Fruit fly (Drosophila melanogaster) whole organism, wandering third instar larva: Measurements from ENCODE around the gene CG13300.

Experiments
- Abd-B ChIP-seq: fragments of >200 bp; optimal IDR thresholded peaks from 2 replicates; lab custom pipeline; 2017; ENCODE audit warnings: missing biosample characterization, missing genetic modification characterization
- CG32264 ChIP-seq: fragments of 200-800 bp; sonication (Bioruptor generic); optimal IDR thresholded peaks from 2 replicates; lab custom pipeline; 2016; ENCODE audit warnings: missing biosample characterization, missing genetic modification characterization
- CG9705 ChIP-seq: fragments of 200-800 bp; sonication (Bioruptor generic); optimal IDR thresholded peaks from 2 replicates; lab custom pipeline; 2018; ENCODE audit warnings: missing biosample characterization, mild to moderate bottlenecking, missing genetic modification characterization
- CrebA ChIP-seq: fragments of 200-800 bp; sonication (Bioruptor generic); optimal IDR thresholded peaks from 2 replicates; lab custom pipeline; 2016; ENCODE audit warnings: missing biosample characterization, mild to moderate bottlenecking, missing genetic modification characterization, borderline replicate concordance
- Dif ChIP-seq: fragments of 200-275, 200-300 bp; sonication (Bioruptor generic); optimal IDR thresholded peaks from 2 replicates; lab custom pipeline; 2018; ENCODE audit warnings: missing biosample characterization, missing genetic modification characterization; ENCODE audit not compliant: partially characterized antibody
- GATAd ChIP-seq: sonication (Bioruptor generic); optimal IDR thresholded peaks from 2 replicates; lab custom pipeline; 2016; ENCODE audit warnings: missing biosample characterization, missing genetic modification characterization
- HLH106 ChIP-seq: fragments of 200-800 bp; optimal IDR thresholded peaks from 3 replicates; lab custom pipeline; 2019; ENCODE audit warnings: missing biosample characterization, mild to moderate bottlenecking, missing genetic modification characterization, moderate library complexity
- Hnf4 ChIP-seq: fragments of 200-800 bp; sonication (Bioruptor generic); optimal IDR thresholded peaks from 2 replicates; lab custom pipeline; 2016; ENCODE audit warnings: missing biosample characterization, mild to moderate bottlenecking, missing genetic modification characterization
- Hr83 ChIP-seq: fragments of 200-300 bp; sonication (Bioruptor generic); optimal IDR thresholded peaks from 2 replicates; lab custom pipeline; 2016; ENCODE audit warnings: missing biosample characterization, mild to moderate bottlenecking, missing genetic modification characterization, moderate library complexity; ENCODE audit not compliant: poor library complexity, severe bottlenecking
- Jra ChIP-seq: sonication (Bioruptor generic); optimal IDR thresholded peaks from 2 replicates; lab custom pipeline; 2016; ENCODE audit warnings: missing biosample characterization, missing genetic modification characterization
- Mio ChIP-seq: sonication (Bioruptor generic); optimal IDR thresholded peaks from 2 replicates; lab custom pipeline; 2016; ENCODE audit warnings: missing biosample characterization, missing genetic modification characterization
- Myc ChIP-seq: fragments of >200 bp; optimal IDR thresholded peaks from 2 replicates; lab custom pipeline; 2017
- N ChIP-seq: fragments of >200 bp; optimal IDR thresholded peaks from 2 replicates; lab custom pipeline; 2018; ENCODE audit warnings: missing biosample characterization, missing external identifiers, missing genetic modification characterization
- OdsH ChIP-seq: fragments of 200-800 bp; sonication (Bioruptor generic); optimal IDR thresholded peaks from 2 replicates; lab custom pipeline; 2016; ENCODE audit warnings: missing biosample characterization, mild to moderate bottlenecking, missing genetic modification characterization
- Rel ChIP-seq, 2 experiments: fragments of 200-800 bp; sonication (Bioruptor generic) in 1 of 2; optimal IDR thresholded peaks; 2 replicates in 1 of 2; 3 replicates in 1 of 2; lab custom pipeline; 2016 to 2019; ENCODE audit warnings: mild to moderate bottlenecking in 2 of 2, missing biosample characterization in 2 of 2, missing genetic modification characterization in 2 of 2, moderate library complexity in 1 of 2
- Sp1 ChIP-seq: fragments of 200-800 bp; sonication (Bioruptor generic); optimal IDR thresholded peaks from 3 replicates; lab custom pipeline; 2019; ENCODE audit warnings: missing biosample characterization, mild to moderate bottlenecking, missing genetic modification characterization, moderate library complexity
- brk ChIP-seq: fragments of 200-800 bp; sonication (Bioruptor generic); optimal IDR thresholded peaks from 2 replicates; lab custom pipeline; 2016; ENCODE audit warnings: missing biosample characterization, mild to moderate bottlenecking, missing genetic modification characterization
- dl ChIP-seq, 2 experiments: fragments of 175-275, 200-275 bp in 1 of 2; fragments of 200-275 bp in 1 of 2; sonication (Bioruptor generic); optimal IDR thresholded peaks; lab custom pipeline; 2018; ENCODE audit warnings: mild to moderate bottlenecking in 2 of 2, missing biosample characterization in 2 of 2, missing genetic modification characterization in 2 of 2, moderate library complexity in 2 of 2; ENCODE audit not compliant: partially characterized antibody in 2 of 2, insufficient read depth in 1 of 2
- dmrt93B ChIP-seq: fragments of 200-800 bp; sonication (Bioruptor generic); optimal IDR thresholded peaks from 2 replicates; lab custom pipeline; 2018; ENCODE audit warnings: missing biosample characterization, mild to moderate bottlenecking, missing genetic modification characterization
- dsf ChIP-seq: sonication (Bioruptor generic); optimal IDR thresholded peaks from 2 replicates; lab custom pipeline; 2016; ENCODE audit warnings: missing biosample characterization, missing genetic modification characterization, borderline replicate concordance
- ey ChIP-seq: fragments of 200-800 bp; sonication (Bioruptor generic); optimal IDR thresholded peaks from 2 replicates; lab custom pipeline; 2016; ENCODE audit warnings: missing biosample characterization, missing genetic modification characterization
- foxo ChIP-seq, 2 experiments: fragments of 200-800 bp; sonication (Bioruptor generic); optimal IDR thresholded peaks; 2 replicates in 1 of 2; 3 replicates in 1 of 2; lab custom pipeline; 2016 to 2017; ENCODE audit warnings: missing biosample characterization in 2 of 2, missing genetic modification characterization in 2 of 2
- fru ChIP-seq: fragments of 200-800 bp; sonication (Bioruptor generic); optimal IDR thresholded peaks from 3 replicates; lab custom pipeline; 2016; ENCODE audit warnings: missing biosample characterization, mild to moderate bottlenecking, missing genetic modification characterization
- h ChIP-seq: fragments of 200-800 bp; sonication (Bioruptor generic); optimal IDR thresholded peaks from 3 replicates; lab custom pipeline; 2016; ENCODE audit warnings: missing biosample characterization, mild to moderate bottlenecking, missing genetic modification characterization
- lola ChIP-seq: fragments of >200 bp; optimal IDR thresholded peaks from 2 replicates; lab custom pipeline; 2017; ENCODE audit warnings: missing biosample characterization, missing genetic modification characterization
- pan ChIP-seq: fragments of >200 bp; optimal IDR thresholded peaks from 2 replicates; lab custom pipeline; 2017
- psq ChIP-seq: fragments of 200-800 bp; sonication (Bioruptor generic); optimal IDR thresholded peaks from 3 replicates; lab custom pipeline; 2017; ENCODE audit warnings: missing biosample characterization, mild to moderate bottlenecking, missing genetic modification characterization, moderate library complexity
- rgr ChIP-seq: fragments of 200-800 bp; sonication (Bioruptor generic); optimal IDR thresholded peaks from 3 replicates; lab custom pipeline; 2016; ENCODE audit warnings: missing biosample characterization, mild to moderate bottlenecking, missing genetic modification characterization
- sage ChIP-seq: fragments of 200-800 bp; sonication (Bioruptor generic); optimal IDR thresholded peaks from 2 replicates; lab custom pipeline; 2016; ENCODE audit warnings: missing biosample characterization, mild to moderate bottlenecking, missing genetic modification characterization
- sv ChIP-seq: fragments of 200-800 bp; sonication (Bioruptor generic); optimal IDR thresholded peaks from 3 replicates; lab custom pipeline; 2016; ENCODE audit warnings: missing biosample characterization, missing genetic modification characterization
- tai ChIP-seq: sonication (Bioruptor generic); optimal IDR thresholded peaks from 2 replicates; lab custom pipeline; 2016; ENCODE audit warnings: missing biosample characterization, missing genetic modification characterization
- usp ChIP-seq: fragments of >200 bp; optimal IDR thresholded peaks from 2 replicates; lab custom pipeline; 2017; ENCODE audit warnings: missing biosample characterization, missing genetic modification characterization
- woc ChIP-seq: sonication (Bioruptor generic); optimal IDR thresholded peaks from 2 replicates; lab custom pipeline; 2016; ENCODE audit warnings: missing biosample characterization, mild to moderate bottlenecking, missing genetic modification characterization

CG13300 gene

DNA sequence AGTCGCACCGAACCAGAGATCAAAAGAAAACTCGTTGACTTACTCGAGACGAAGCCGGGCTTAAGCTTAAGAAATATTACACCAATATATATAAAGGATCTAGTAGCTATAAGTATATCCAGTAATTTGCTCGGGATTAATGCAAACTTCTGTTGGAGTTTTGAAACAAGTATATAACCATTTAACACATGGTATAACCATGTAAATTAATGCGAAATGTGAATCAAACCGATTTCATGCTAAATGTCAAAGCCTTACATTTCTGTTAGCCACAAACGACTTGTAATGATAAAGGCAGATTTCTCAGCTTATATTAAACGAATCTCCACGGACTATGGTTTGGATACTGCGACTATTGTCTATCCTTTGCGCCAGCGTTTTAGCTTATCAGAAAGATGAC lies 2.2 kb downstream of the CG13300 start, which contains the start of gene Sfp65A:
Gene Sfp65A, plus strand, starts transcription at position 301 of the 400 bp plus-strand sequence.
- TF ChIP-seq rgr (GFP tag; lab: Kevin White, UChicago) (no peak), dmrt93B (GFP tag; lab: Kevin White, UChicago) (no peak), lola (no peak), CrebA (no peak), usp (GFP tag; lab: Kevin White, UChicago) (no peak), Jra (GFP tag; lab: Kevin White, UChicago) (no peak), psq (no peak), Hr83 (GFP tag; lab: Kevin White, UChicago) (no peak), Hnf4 (GFP tag; lab: Kevin White, UChicago) (no peak), ey (GFP tag; lab: Kevin White, UChicago) (no peak), Dif (GFP tag; lab: Kevin White, UChicago) (no peak), Myc (no peak), dl (GFP tag; optimal IDR thresholded peaks at IDR 0.05; lab: Kevin White, UChicago; ENCODE audit: insufficient read depth in 1 of 2, partially characterized antibody in 2 of 2) (no peak), sage (GFP tag; lab: Kevin White, UChicago) (no peak), woc (no peak), GATAd (GFP tag; lab: Kevin White, UChicago) (no peak), pan (no peak), CG32264 (GFP tag; lab: Kevin White, UChicago) (no peak), CG9705 (GFP tag; lab: Kevin White, UChicago) (no peak)

DNA sequence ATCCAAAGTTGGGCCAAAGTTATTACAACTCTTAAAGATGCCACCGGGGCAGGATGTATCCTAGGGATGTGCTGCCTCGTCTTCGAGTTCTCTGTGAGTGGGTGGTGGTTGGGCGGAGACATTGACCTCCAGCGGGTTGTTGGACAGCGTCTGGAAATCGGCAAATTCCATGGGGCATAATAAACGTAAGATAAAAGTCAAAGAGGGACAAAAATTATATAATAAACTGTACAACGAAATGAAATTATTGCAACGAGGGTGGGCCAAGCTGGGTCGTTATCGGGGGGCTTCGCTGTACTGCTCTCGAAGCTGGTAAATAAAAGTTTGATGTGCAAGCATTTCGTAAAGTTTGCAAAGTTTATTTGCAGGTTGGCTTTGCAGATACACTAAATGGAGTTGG lies 3.8 kb downstream of the CG13300 start:
- no peak for TF ChIP-seq tai (GFP tag; lab: Kevin White, UChicago)

DNA sequence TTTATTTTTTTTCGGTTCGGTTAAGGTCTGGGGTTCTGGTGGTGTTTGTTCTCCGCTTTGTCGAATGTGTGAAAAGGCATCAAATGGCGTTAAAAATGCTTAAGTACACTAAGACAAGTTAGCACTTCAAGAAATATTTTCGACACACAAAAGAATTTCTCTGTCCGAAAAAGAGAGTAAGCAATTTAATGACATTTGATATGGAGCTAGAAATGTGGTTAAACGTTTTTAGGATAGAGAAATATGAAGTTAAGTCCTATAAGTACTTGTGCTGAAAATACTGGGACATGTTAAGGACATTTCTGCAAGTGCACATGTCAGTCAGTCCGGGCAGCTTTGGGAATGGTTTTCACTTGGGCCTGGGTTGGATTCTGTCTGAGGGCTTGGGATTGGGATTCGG lies 7.9 kb downstream of the CG13300 start:
- TF ChIP-seq Rel (GFP tag; optimal IDR thresholded peaks at IDR 0.05; lab: Kevin White, UChicago) = no peak
- no peak for TF ChIP-seq Rel (tag; optimal IDR thresholded peaks at IDR 0.05; lab: Kevin White, UChicago)
- TF ChIP-seq HLH106 (tag; lab: Kevin White, UChicago) = peak; percentile 26
- peak; percentile 32 for TF ChIP-seq rgr (GFP tag; lab: Kevin White, UChicago)
- TF ChIP-seq h (GFP tag; lab: Kevin White, UChicago) = peak; percentile 44
- TF ChIP-seq ey (GFP tag; lab: Kevin White, UChicago) = peak; percentile 53
- no peak for TF ChIP-seq N
- peak; percentile 45 for TF ChIP-seq OdsH (GFP tag; lab: Kevin White, UChicago)
- peak; percentile 15 for TF ChIP-seq woc
- TF ChIP-seq psq = peak; percentile 5
- no peak for TF ChIP-seq Dif (GFP tag; lab: Kevin White, UChicago)
- no peak for TF ChIP-seq Jra (GFP tag; lab: Kevin White, UChicago)
- no peak for TF ChIP-seq Abd-B (GFP tag; lab: Kevin White, UChicago)
- TF ChIP-seq Hnf4 (GFP tag; lab: Kevin White, UChicago) = no peak
- peak; percentile 56 for TF ChIP-seq fru (GFP tag; lab: Kevin White, UChicago)
- TF ChIP-seq Hr83 (GFP tag; lab: Kevin White, UChicago) = no peak
- peak; percentile 3 for TF ChIP-seq Sp1
- TF ChIP-seq CG9705 (GFP tag; lab: Kevin White, UChicago) = no peak
- no peak for TF ChIP-seq sage (GFP tag; lab: Kevin White, UChicago)
- TF ChIP-seq dl (GFP tag; optimal IDR thresholded peaks at IDR 0.05; lab: Kevin White, UChicago; ENCODE audit: insufficient read depth in 1 of 2, partially characterized antibody in 2 of 2) = no peak
- no peak for TF ChIP-seq usp (GFP tag; lab: Kevin White, UChicago)
- TF ChIP-seq foxo (GFP tag; optimal IDR thresholded peaks at IDR 0.05; lab: Kevin White, UChicago) = peak in 1 of 2 experiments; percentile 52
- no peak for TF ChIP-seq dsf (GFP tag; lab: Kevin White, UChicago)
- TF ChIP-seq Myc = no peak
- TF ChIP-seq tai (GFP tag; lab: Kevin White, UChicago) = no peak

DNA sequence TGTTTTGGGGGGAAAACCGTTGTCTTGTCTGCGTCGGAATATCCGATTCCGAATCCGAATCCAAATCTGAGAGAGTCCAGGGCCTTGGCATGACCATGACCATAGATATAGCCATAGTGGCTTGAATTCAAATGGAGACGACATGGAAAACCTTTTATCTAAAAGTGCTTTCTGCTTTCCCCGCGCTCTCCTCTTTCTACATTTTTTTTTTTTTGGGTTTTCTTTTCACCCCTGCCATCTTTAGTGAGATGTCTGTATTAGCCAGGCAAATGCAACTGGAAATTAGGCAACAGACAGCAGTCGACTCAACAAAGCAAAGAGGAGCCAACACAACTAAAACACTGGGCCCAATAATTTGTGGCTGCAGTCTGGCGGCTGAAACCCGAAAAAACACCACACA lies 9.9 kb downstream of the CG13300 start:
- no peak for TF ChIP-seq sage (GFP tag; lab: Kevin White, UChicago)
- no peak for TF ChIP-seq fru (GFP tag; lab: Kevin White, UChicago)
- TF ChIP-seq usp (GFP tag; lab: Kevin White, UChicago) = no peak
- no peak for TF ChIP-seq CG32264 (GFP tag; lab: Kevin White, UChicago)
- no peak for TF ChIP-seq ey (GFP tag; lab: Kevin White, UChicago)
- TF ChIP-seq rgr (GFP tag; lab: Kevin White, UChicago) = no peak
- TF ChIP-seq CG9705 (GFP tag; lab: Kevin White, UChicago) = no peak
- no peak for TF ChIP-seq lola
- TF ChIP-seq sv (GFP tag; lab: Kevin White, UChicago) = no peak
- no peak for TF ChIP-seq Hnf4 (GFP tag; lab: Kevin White, UChicago)
- no peak for TF ChIP-seq foxo (GFP tag; optimal IDR thresholded peaks at IDR 0.05; lab: Kevin White, UChicago)
- no peak for TF ChIP-seq Mio
- no peak for TF ChIP-seq brk
- TF ChIP-seq HLH106 (tag; lab: Kevin White, UChicago) = no peak
- TF ChIP-seq dmrt93B (GFP tag; lab: Kevin White, UChicago) = no peak
